Worm (Caenorhabditis elegans) whole organism, L4 larva: ENCODE data around the gene nhx-5.
A peak's percentile ranks its signal among the peaks of the same experiment; 100 is the strongest.

Experiments used
- D1046.2 ChIP-seq: fragments of 200-800 bp; sonication (Bioruptor generic); IDR thresholded peaks from 2 replicates; pipeline ENCODE4 v1.3.6; 2022; ENCODE audit warnings: missing genetic modification characterization, missing compliant biosample characterization
- F10B5.3 ChIP-seq: sonication (generic microtip); optimal IDR thresholded peaks from 2 replicates; lab custom pipeline; 2016; ENCODE audit warnings: mild to moderate bottlenecking, missing genetic modification characterization, missing compliant biosample characterization
- F49E8.2 ChIP-seq: sonication (generic microtip); optimal IDR thresholded peaks from 2 replicates; lab custom pipeline; 2016; ENCODE audit warnings: missing compliant biosample characterization, mild to moderate bottlenecking, missing genetic modification characterization, borderline replicate concordance
- T20F7.1 ChIP-seq: fragments of 200-800 bp; sonication (Bioruptor generic); optimal IDR thresholded peaks from 2 replicates; lab custom pipeline; 2018; ENCODE audit warnings: mild to moderate bottlenecking, missing genetic modification characterization, missing compliant biosample characterization
- Y75B8A.6 ChIP-seq: fragments of 200-800 bp; sonication (Bioruptor generic); IDR thresholded peaks from 2 replicates; pipeline ENCODE4 v1.3.6; 2022; ENCODE audit warnings: missing genetic modification reagents, missing genetic modification characterization, missing compliant biosample characterization
- ZK337.2 ChIP-seq: fragments of 200-800 bp; sonication (Bioruptor generic); IDR thresholded peaks from 2 replicates; pipeline ENCODE4 v1.3.6; 2022; ENCODE audit warnings: missing genetic modification reagents, missing genetic modification characterization, missing compliant biosample characterization
- arid-1 ChIP-seq: fragments of 200-800 bp; sonication (Bioruptor generic); conservative IDR thresholded peaks from 2 replicates; pipeline ENCODE4 v1.3.6; 2022; ENCODE audit warnings: missing genetic modification reagents, missing genetic modification characterization, missing compliant biosample characterization
- ceh-28 ChIP-seq: fragments of 150-350 bp; optimal IDR thresholded peaks from 2 replicates; lab custom pipeline; 2014; ENCODE audit warnings: missing biosample characterization, missing genetic modification reagents, missing genetic modification characterization
- ceh-44 ChIP-seq: fragments of 200-800 bp; sonication (Bioruptor generic); IDR thresholded peaks from 2 replicates; pipeline ENCODE4 v1.3.6; 2022; ENCODE audit warnings: missing genetic modification reagents, missing genetic modification characterization, missing compliant biosample characterization
- ceh-82 ChIP-seq: sonication (generic microtip); optimal IDR thresholded peaks from 2 replicates; lab custom pipeline; 2017; ENCODE audit warnings: missing biosample characterization, missing genetic modification characterization
- ctbp-1 ChIP-seq: fragments of 200-800 bp; sonication (Bioruptor generic); IDR thresholded peaks from 2 replicates; pipeline ENCODE4 v1.3.6; 2022; ENCODE audit warnings: missing genetic modification reagents, missing genetic modification characterization, missing compliant biosample characterization
- daf-12 ChIP-seq: fragments of 150-350 bp; optimal IDR thresholded peaks from 2 replicates; lab custom pipeline; 2014; ENCODE audit warnings: missing biosample characterization, missing genetic modification reagents, missing genetic modification characterization
- daf-16 ChIP-seq, 3 experiments: sonication (generic microtip); optimal IDR thresholded peaks; 2 replicates each; lab custom pipeline; 2016 to 2017; ENCODE audit warnings: missing genetic modification characterization in 3 of 3, missing genetic modification reagents in 3 of 3, mild to moderate bottlenecking in 2 of 3, missing compliant biosample characterization in 2 of 3, missing biosample characterization in 1 of 3, moderate library complexity in 1 of 3
- daf-19 ChIP-seq: fragments of 200-800 bp; sonication (Bioruptor generic); conservative IDR thresholded peaks from 2 replicates; pipeline ENCODE4 v1.3.6; 2022; ENCODE audit warnings: missing genetic modification characterization, missing compliant biosample characterization
- dmd-6 ChIP-seq: fragments of 200-800 bp; sonication (Bioruptor generic); IDR thresholded peaks from 2 replicates; pipeline ENCODE4 v1.3.6; 2022; ENCODE audit warnings: missing genetic modification reagents, missing genetic modification characterization, missing compliant biosample characterization
- dmd-9 ChIP-seq: fragments of 200-800 bp; sonication (Bioruptor generic); IDR thresholded peaks from 2 replicates; pipeline ENCODE4 v1.3.6; 2022; ENCODE audit warnings: missing genetic modification reagents, missing genetic modification characterization, missing compliant biosample characterization
- dve-1 ChIP-seq: sonication (generic microtip); optimal IDR thresholded peaks from 2 replicates; lab custom pipeline; 2017; ENCODE audit warnings: antibody characterized with exemption, mild to moderate bottlenecking, missing genetic modification characterization, missing compliant biosample characterization; ENCODE audit not compliant: insufficient read depth
- egl-43 ChIP-seq: fragments of 200-800 bp; sonication (Bioruptor generic); IDR thresholded peaks from 2 replicates; pipeline ENCODE4 v1.3.6; 2022; ENCODE audit warnings: missing genetic modification reagents, missing genetic modification characterization, missing compliant biosample characterization
- fkh-10 ChIP-seq: fragments of 150-350 bp; optimal IDR thresholded peaks from 2 replicates; lab custom pipeline; 2014; ENCODE audit warnings: missing biosample characterization, missing genetic modification reagents, missing genetic modification characterization
- gei-8 ChIP-seq: fragments of 200-800 bp; sonication (Bioruptor generic); optimal IDR thresholded peaks from 2 replicates; lab custom pipeline; 2018; ENCODE audit warnings: mild to moderate bottlenecking, missing genetic modification characterization, missing compliant biosample characterization
- hlh-11 ChIP-seq: fragments of 200-800 bp; sonication (Bioruptor generic); optimal IDR thresholded peaks from 2 replicates; lab custom pipeline; 2018; ENCODE audit warnings: mild to moderate bottlenecking, missing genetic modification characterization, missing compliant biosample characterization
- hlh-30 ChIP-seq: sonication (generic microtip); optimal IDR thresholded peaks from 2 replicates; lab custom pipeline; 2017; ENCODE audit warnings: antibody characterized with exemption, mild to moderate bottlenecking, missing genetic modification characterization, missing compliant biosample characterization; ENCODE audit not compliant: insufficient read depth
- hmg-1.1 ChIP-seq: fragments of 200-800 bp; sonication (Bioruptor generic); IDR thresholded peaks from 2 replicates; pipeline ENCODE4 v1.3.6; 2022; ENCODE audit warnings: missing genetic modification reagents, missing genetic modification characterization, missing compliant biosample characterization
- jun-1 ChIP-seq: fragments of 150-350 bp; optimal IDR thresholded peaks from 2 replicates; lab custom pipeline; 2014; ENCODE audit warnings: missing biosample characterization, missing genetic modification reagents, missing genetic modification characterization
- lin-1 ChIP-seq: fragments of 200-800 bp; sonication (Bioruptor generic); IDR thresholded peaks from 2 replicates; pipeline ENCODE4 v1.3.6; 2022; ENCODE audit warnings: missing genetic modification reagents, missing genetic modification characterization, missing compliant biosample characterization
- lin-15B ChIP-seq: fragments of 150-350 bp; sonication (generic microtip); optimal IDR thresholded peaks from 3 replicates; lab custom pipeline; 2014; ENCODE audit warnings: missing biosample characterization, missing genetic modification characterization
- lin-29 ChIP-seq: fragments of 200-800 bp; sonication (Bioruptor generic); IDR thresholded peaks from 2 replicates; pipeline ENCODE4 v1.3.6; 2022; ENCODE audit warnings: missing genetic modification reagents, missing genetic modification characterization, missing compliant biosample characterization
- madf-5 ChIP-seq, 2 experiments: fragments of 200-800 bp; sonication (Bioruptor generic); IDR thresholded peaks; 2 replicates each; pipeline ENCODE4 v1.3.6; 2022; ENCODE audit warnings: missing compliant biosample characterization in 2 of 2, missing genetic modification characterization in 2 of 2
- mdl-1 ChIP-seq, 2 experiments: fragments of 150-350 bp in 1 of 2; sonication (generic microtip) in 1 of 2; optimal IDR thresholded peaks; 2 replicates each; lab custom pipeline; 2014 to 2017; ENCODE audit warnings: missing biosample characterization in 2 of 2, missing genetic modification characterization in 2 of 2
- mxl-2 ChIP-seq: fragments of 200-800 bp; sonication (Bioruptor generic); conservative IDR thresholded peaks from 2 replicates; pipeline ENCODE4 v1.3.6; 2022; ENCODE audit warnings: missing genetic modification reagents, missing genetic modification characterization, missing compliant biosample characterization
- mxl-3 ChIP-seq: fragments of 200-800 bp; sonication (Bioruptor generic); optimal IDR thresholded peaks from 2 replicates; lab custom pipeline; 2018; ENCODE audit warnings: mild to moderate bottlenecking, missing genetic modification characterization, missing compliant biosample characterization
- nhr-10 ChIP-seq: fragments of 150-350 bp; optimal IDR thresholded peaks from 2 replicates; lab custom pipeline; 2014; ENCODE audit warnings: missing biosample characterization, missing genetic modification characterization
- nhr-111 ChIP-seq: fragments of 200-800 bp; sonication (Bioruptor generic); optimal IDR thresholded peaks from 2 replicates; lab custom pipeline; 2018; ENCODE audit warnings: mild to moderate bottlenecking, missing genetic modification characterization, missing compliant biosample characterization
- nhr-237 ChIP-seq: sonication (generic microtip); optimal IDR thresholded peaks from 2 replicates; lab custom pipeline; 2017; ENCODE audit warnings: missing biosample characterization, missing genetic modification characterization
- nhr-25 ChIP-seq: sonication (generic microtip); optimal IDR thresholded peaks from 2 replicates; lab custom pipeline; 2017; ENCODE audit warnings: missing genetic modification characterization, mild to moderate bottlenecking, missing compliant biosample characterization, antibody characterized with exemption, moderate library complexity, borderline replicate concordance; ENCODE audit not compliant: insufficient read depth
- nhr-28 ChIP-seq: fragments of 150-350 bp; optimal IDR thresholded peaks from 2 replicates; lab custom pipeline; 2014; ENCODE audit warnings: missing biosample characterization, missing genetic modification characterization
- nhr-42 ChIP-seq: fragments of 200-800 bp; sonication (Bioruptor generic); IDR thresholded peaks from 2 replicates; pipeline ENCODE4 v1.3.6; 2022; ENCODE audit warnings: missing genetic modification characterization, missing compliant biosample characterization
- nhr-76 ChIP-seq: fragments of 150-350 bp; optimal IDR thresholded peaks from 2 replicates; lab custom pipeline; 2014; ENCODE audit warnings: missing biosample characterization, missing genetic modification characterization
- pha-4 ChIP-seq, 2 experiments: fragments of 150-350 bp in 1 of 2; fragments of 200-800 bp in 1 of 2; sonication (Bioruptor generic) in 1 of 2; IDR thresholded peaks in 1 of 2; optimal IDR thresholded peaks in 1 of 2; 2 replicates each; pipeline versions ENCODE4 v1.3.6 to Lab custom; 2014 to 2022; ENCODE audit warnings: missing genetic modification characterization in 2 of 2, missing genetic modification reagents in 2 of 2, missing biosample characterization in 1 of 2, missing compliant biosample characterization in 1 of 2
- php-3 ChIP-seq: fragments of 200-800 bp; sonication (Bioruptor generic); IDR thresholded peaks from 2 replicates; pipeline ENCODE4 v1.3.6; 2022; ENCODE audit warnings: missing genetic modification reagents, missing genetic modification characterization, missing compliant biosample characterization
- saeg-2 ChIP-seq: fragments of 200-800 bp; sonication (Bioruptor generic); IDR thresholded peaks from 2 replicates; pipeline ENCODE4 v1.3.6; 2022; ENCODE audit warnings: missing genetic modification reagents, missing genetic modification characterization, missing compliant biosample characterization
- snpc-1.2 ChIP-seq: fragments of 200-800 bp; sonication (Bioruptor generic); IDR thresholded peaks from 2 replicates; pipeline ENCODE4 v1.3.6; 2022; ENCODE audit warnings: missing genetic modification reagents, missing genetic modification characterization, missing compliant biosample characterization
- snpc-4 ChIP-seq: fragments of 150-350 bp; optimal IDR thresholded peaks from 2 replicates; lab custom pipeline; 2014; ENCODE audit warnings: missing biosample characterization, missing genetic modification characterization
- unc-130 ChIP-seq: sonication (generic microtip); optimal IDR thresholded peaks from 2 replicates; lab custom pipeline; 2016; ENCODE audit warnings: missing genetic modification reagents, missing genetic modification characterization, missing compliant biosample characterization
- zfp-3 ChIP-seq: fragments of 200-800 bp; sonication (Bioruptor generic); conservative IDR thresholded peaks from 2 replicates; pipeline ENCODE4 v1.3.6; 2022; ENCODE audit warnings: missing genetic modification reagents, missing genetic modification characterization, missing compliant biosample characterization
- zip-11 ChIP-seq: fragments of 200-800 bp; sonication (Bioruptor generic); IDR thresholded peaks from 2 replicates; pipeline ENCODE4 v1.3.6; 2022; ENCODE audit warnings: missing genetic modification characterization, missing compliant biosample characterization

nhx-5 gene

DNA sequence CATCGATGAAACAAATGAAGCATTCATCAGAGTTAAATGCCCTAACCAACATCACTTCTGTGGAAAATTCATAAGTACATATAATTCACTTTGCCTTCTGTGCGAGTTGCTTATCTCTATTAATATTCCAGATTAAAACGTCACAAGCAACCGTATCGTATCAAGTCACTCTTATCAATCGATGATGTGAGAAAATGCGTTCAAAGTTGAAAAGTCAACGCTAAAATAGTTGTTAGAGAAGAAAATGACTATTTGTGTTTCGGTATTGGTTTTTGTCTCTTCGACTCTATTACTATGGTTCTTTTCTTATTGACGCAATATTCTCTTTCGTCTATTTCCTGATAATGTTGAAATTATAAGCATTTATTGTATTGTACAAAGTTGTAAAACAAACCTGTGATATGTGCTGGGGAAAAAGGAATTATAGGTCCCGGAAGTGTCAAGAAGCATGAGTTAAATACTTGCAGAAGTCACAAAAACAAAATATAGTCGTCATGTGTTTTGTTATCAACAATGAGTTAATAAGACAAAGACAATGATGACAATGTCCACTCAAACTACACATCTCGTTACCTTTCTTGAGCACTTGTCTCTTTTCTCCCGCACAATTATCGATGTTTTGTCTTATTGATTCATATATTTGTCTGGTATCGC lies 44.4 kb upstream of the nhx-5 start (continued):
- TF ChIP-seq php-3 (GFP tag; lab: Robert Waterston, UW) (0 out of 2 replicates have a peak, but pooled peaks have one; percentile 34), ceh-28 (tag; lab: Kevin White, UChicago) (no peak), lin-15B (no peak), hlh-30 (tag; lab: Kevin White, UChicago) (peak; percentile 23), snpc-4 (tag; lab: Kevin White, UChicago) (no peak), F49E8.2 (tag; lab: Kevin White, UChicago) (no peak)

ce11 chrX:10533447-10533846 lies 43.3 kb upstream of the nhx-5 start, which contains the start of gene glo-3:
TSS of gene glo-3 (plus strand) at chrX:10533699.
- TF ChIP-seq zfp-3 (GFP tag; lab: Robert Waterston, UW) (no peak), F10B5.3 (tag; lab: Kevin White, UChicago) (no peak), hlh-30 (tag; lab: Kevin White, UChicago) (peak; percentile 53), daf-19 (GFP tag; lab: Robert Waterston, UW) (no peak), lin-1 (GFP tag; lab: Robert Waterston, UW) (no peak), daf-12 (tag; lab: Kevin White, UChicago) (no peak), arid-1 (GFP tag; lab: Robert Waterston, UW) (no peak), php-3 (GFP tag; lab: Robert Waterston, UW) (no peak), zip-11 (GFP tag; lab: Robert Waterston, UW) (no peak), dmd-9 (no peak), dmd-6 (GFP tag; lab: Robert Waterston, UW) (peak; percentile 28; the same call in 1 of the 2 replicates), madf-5 (GFP tag; IDR thresholded peaks at IDR 0.05; lab: Robert Waterston, UW) (no peak), daf-16 (GFP tag; optimal IDR thresholded peaks at IDR 0.05; lab: Kevin White, UChicago) (no peak), daf-16 (tag; optimal IDR thresholded peaks at IDR 0.05; lab: Kevin White, UChicago) (peak; percentile 21), ctbp-1 (no peak), dve-1 (tag; lab: Kevin White, UChicago) (peak; percentile 37), mxl-2 (GFP tag; lab: Robert Waterston, UW) (no peak), nhr-76 (tag; lab: Kevin White, UChicago) (no peak), gei-8 (GFP tag; lab: Kevin White, UChicago) (no peak), ZK337.2 (GFP tag; lab: Robert Waterston, UW) (no peak), pha-4 (GFP tag; IDR thresholded peaks at IDR 0.05; lab: Robert Waterston, UW) (no peak), pha-4 (tag; optimal IDR thresholded peaks at IDR 0.05; lab: Kevin White, UChicago) (no peak), snpc-1.2 (GFP tag; lab: Robert Waterston, UW) (no peak), T20F7.1 (GFP tag; lab: Kevin White, UChicago) (no peak), F49E8.2 (tag; lab: Kevin White, UChicago) (no peak), fkh-10 (GFP tag; lab: Kevin White, UChicago) (no peak), hmg-1.1 (GFP tag; lab: Robert Waterston, UW) (no peak), ceh-44 (GFP tag; lab: Robert Waterston, UW) (no peak), D1046.2 (GFP tag; lab: Robert Waterston, UW) (no peak), nhr-111 (no peak), hlh-11 (tag; lab: Kevin White, UChicago) (peak; percentile 24), nhr-28 (tag; lab: Kevin White, UChicago) (peak; percentile 26), lin-29 (no peak), jun-1 (tag; lab: Kevin White, UChicago) (no peak), mxl-3 (GFP tag; lab: Kevin White, UChicago) (no peak), nhr-25 (tag; lab: Kevin White, UChicago) (no peak), egl-43 (no peak), mdl-1 (tag; optimal IDR thresholded peaks at IDR 0.05; lab: Kevin White, UChicago) (no peak), nhr-42 (GFP tag; lab: Robert Waterston, UW) (no peak), saeg-2 (GFP tag; lab: Robert Waterston, UW) (no peak), nhr-10 (no peak), ceh-82 (no peak), nhr-237 (no peak), unc-130 (GFP tag; lab: Kevin White, UChicago) (no peak), Y75B8A.6 (GFP tag; lab: Robert Waterston, UW) (no peak)
